Fruit fly (Drosophila melanogaster): ENCODE measurements around the gene Polr2J.

Gene Polr2J

dm6 chr2L:17449608-17450504 is 39.6 kb upstream of the Polr2J start, which contains the start of gene dl (continued):
- TF ChIP-seq CG18599 (GFP tag; optimal IDR thresholded peaks at IDR 0.05) (peak; percentile 2), Hmr (GFP tag; optimal IDR thresholded peaks at IDR 0.05) (no peak), NFAT (GFP tag; IDR thresholded peaks at IDR 0.05) (peak; percentile 46; the same call in 1 of the 2 replicates), H2.0 (GFP tag; IDR thresholded peaks at IDR 0.05) (no peak), CG13624 (GFP tag; optimal IDR thresholded peaks at IDR 0.05) (peak; percentile 42), scrt (GFP tag; optimal IDR thresholded peaks at IDR 0.05) (no peak), CkIIα-i1 (GFP tag; IDR thresholded peaks at IDR 0.05) (no peak), p53 (GFP tag; optimal IDR thresholded peaks at IDR 0.05) (no peak), Elba2 (GFP tag; optimal IDR thresholded peaks at IDR 0.05) (no peak), E2f1 (GFP tag; IDR thresholded peaks at IDR 0.05) (no peak; the same call in 1 of the 2 replicates), CG9932 (GFP tag; IDR thresholded peaks at IDR 0.05) (peak; percentile 33; the same call in 1 of the 2 replicates), CG6689 (GFP tag; IDR thresholded peaks at IDR 0.05) (no peak), row (GFP tag; IDR thresholded peaks at IDR 0.05) (peak; percentile 55; the same call in 2 of the 3 replicates), CG14965 (GFP tag; optimal IDR thresholded peaks at IDR 0.05; ENCODE audit: borderline replicate concordance) (no peak), CG32532 (GFP tag; IDR thresholded peaks at IDR 0.05) (no peak; the same call in 1 of the 2 replicates), Dad (GFP tag; optimal IDR thresholded peaks at IDR 0.05) (no peak), h (optimal IDR thresholded peaks at IDR 0.05) (no peak), en (GFP tag; optimal IDR thresholded peaks at IDR 0.05) (no peak), sisA (GFP tag; IDR thresholded peaks at IDR 0.05) (no peak), CG11456 (GFP tag; IDR thresholded peaks at IDR 0.05) (0 out of 3 replicates have a peak, but pooled peaks have one; percentile 7), unc-4 (GFP tag; IDR thresholded peaks at IDR 0.05; ENCODE audit: partially characterized antibody) (no peak), Atf6 (GFP tag; IDR thresholded peaks at IDR 0.05) (0 out of 2 replicates have a peak, but pooled peaks have one; percentile 22), CG4707 (GFP tag; optimal IDR thresholded peaks at IDR 0.05) (no peak), esg (GFP tag; conservative IDR thresholded peaks at IDR 0.05) (no peak), tll (GFP tag; optimal IDR thresholded peaks at IDR 0.05) (no peak), CG12659 (GFP tag; optimal IDR thresholded peaks at IDR 0.05) (peak; percentile 6), zen2 (GFP tag; IDR thresholded peaks at IDR 0.05; ENCODE audit: partially characterized antibody) (peak; percentile 17; the same call in 1 of the 3 replicates), ATbp (GFP tag; optimal IDR thresholded peaks at IDR 0.05) (no peak), CG7839 (tag; optimal IDR thresholded peaks at IDR 0.05) (no peak), toy (GFP tag; IDR thresholded peaks at IDR 0.05) (no peak), CG16863 (GFP tag; optimal IDR thresholded peaks at IDR 0.05) (no peak), CG6854 (GFP tag; optimal IDR thresholded peaks at IDR 0.05) (no peak), CG30431 (GFP tag; optimal IDR thresholded peaks at IDR 0.05) (no peak), CG6272 (GFP tag; IDR thresholded peaks at IDR 0.05) (no peak), HLH4C (GFP tag; IDR thresholded peaks at IDR 0.05; ENCODE audit: partially characterized antibody) (peak; percentile 39; the same call in 1 of the 3 replicates), CG14441 (GFP tag; IDR thresholded peaks at IDR 0.05) (no peak), Meics (GFP tag; optimal IDR thresholded peaks at IDR 0.05) (peak; percentile 6), lbe (GFP tag; optimal IDR thresholded peaks at IDR 0.05) (peak; percentile 1), prd (optimal IDR thresholded peaks at IDR 0.05) (no peak), prd (GFP tag; IDR thresholded peaks at IDR 0.05) (no peak), pita (GFP tag; optimal IDR thresholded peaks at IDR 0.05) (no peak), tin (GFP tag; optimal IDR thresholded peaks at IDR 0.05) (no peak), CG14710 (tag; optimal IDR thresholded peaks at IDR 0.05) (no peak), sna (GFP tag; IDR thresholded peaks at IDR 0.05; ENCODE audit: partially characterized antibody) (no peak), lab (GFP tag; optimal IDR thresholded peaks at IDR 0.05) (peak; percentile 40), bab2 (GFP tag; optimal IDR thresholded peaks at IDR 0.05) (no peak), CG17328 (GFP tag; IDR thresholded peaks at IDR 0.05) (no peak), Trl (optimal IDR thresholded peaks at IDR 0.05) (peak; percentile 66 to 83), Trl (GFP tag; optimal IDR thresholded peaks at IDR 0.05) (no peak)
